Fruit fly (Drosophila melanogaster) whole organism, embryonic: Measurements from ENCODE around the gene Gr93a.

ENCODE experiments used
- B-H2 ChIP-seq: fragments of 200-800 bp; sonication (Bioruptor generic); optimal IDR thresholded peaks from 2 replicates; lab custom pipeline; 2018; ENCODE audit warnings: missing biosample characterization, mild to moderate bottlenecking, missing genetic modification characterization
- Bgb ChIP-seq: fragments of 200-800 bp; sonication (Bioruptor generic); IDR thresholded peaks from 2 replicates; pipeline ENCODE4 v1.3.6; 2022; ENCODE audit warnings: missing biosample characterization, missing genetic modification characterization; ENCODE audit not compliant: partially characterized antibody
- CG10979 ChIP-seq: fragments of 200-800 bp; sonication (Bioruptor generic); optimal IDR thresholded peaks from 2 replicates; lab custom pipeline; 2018; ENCODE audit warnings: missing biosample characterization, mild to moderate bottlenecking, missing genetic modification characterization, moderate library complexity
- CG11398 ChIP-seq: fragments of 200-800 bp; sonication (Bioruptor generic); optimal IDR thresholded peaks from 2 replicates; lab custom pipeline; 2016; ENCODE audit warnings: missing biosample characterization, missing genetic modification characterization
- CG12769 ChIP-seq: fragments of 200-800 bp; sonication (Bioruptor generic); optimal IDR thresholded peaks from 2 replicates; lab custom pipeline; 2019; ENCODE audit warnings: missing biosample characterization, mild to moderate bottlenecking, missing genetic modification characterization, moderate library complexity
- CG1603 ChIP-seq: fragments of 200-800 bp; sonication (Bioruptor generic); optimal IDR thresholded peaks from 2 replicates; lab custom pipeline; 2019; ENCODE audit warnings: missing biosample characterization, mild to moderate bottlenecking, missing genetic modification characterization, moderate library complexity
- CG17361 ChIP-seq: fragments of 200-800 bp; sonication (Bioruptor generic); IDR thresholded peaks from 3 replicates; pipeline ENCODE4 v1.3.6; 2022; ENCODE audit warnings: missing biosample characterization, missing genetic modification characterization
- CG17612 ChIP-seq: fragments of 200-800 bp; sonication (Bioruptor generic); IDR thresholded peaks from 2 replicates; pipeline ENCODE4 v1.3.6; 2022; ENCODE audit warnings: missing biosample characterization, missing genetic modification characterization
- CG18262 ChIP-seq: fragments of 200-800 bp; optimal IDR thresholded peaks from 3 replicates; lab custom pipeline; 2019; ENCODE audit warnings: missing biosample characterization, mild to moderate bottlenecking, missing genetic modification characterization, moderate library complexity
- CG1832 ChIP-seq: fragments of 200-800 bp; sonication (Bioruptor generic); optimal IDR thresholded peaks from 2 replicates; lab custom pipeline; 2017; ENCODE audit warnings: missing biosample characterization, mild to moderate bottlenecking, missing genetic modification characterization, inconsistent platforms
- CG18619 ChIP-seq: fragments of 200-800 bp; sonication (Bioruptor generic); optimal IDR thresholded peaks from 3 replicates; lab custom pipeline; 2017; ENCODE audit warnings: missing biosample characterization, mild to moderate bottlenecking, missing genetic modification characterization
- CG2199 ChIP-seq: fragments of 200-800 bp; sonication (Bioruptor generic); IDR thresholded peaks from 3 replicates; pipeline ENCODE4 v1.3.6; 2022; ENCODE audit warnings: missing biosample characterization, missing genetic modification characterization
- CG2889 ChIP-seq: fragments of 200-800 bp; sonication (Bioruptor generic); IDR thresholded peaks from 3 replicates; pipeline ENCODE4 v1.3.6; 2022; ENCODE audit warnings: missing biosample characterization, missing genetic modification characterization
- CG32532 ChIP-seq: fragments of 200-800 bp; sonication (Bioruptor generic); IDR thresholded peaks from 2 replicates; pipeline ENCODE4 v1.3.6; 2022; ENCODE audit warnings: missing biosample characterization, missing genetic modification characterization
- CG34224 ChIP-seq: fragments of 200-800 bp; sonication (Bioruptor generic); IDR thresholded peaks from 3 replicates; pipeline ENCODE4 v1.3.6; 2022; ENCODE audit warnings: missing biosample characterization, missing genetic modification characterization; ENCODE audit not compliant: partially characterized antibody
- CG3838 ChIP-seq: fragments of 200-800 bp; sonication (Bioruptor generic); optimal IDR thresholded peaks from 3 replicates; lab custom pipeline; 2016; ENCODE audit warnings: missing biosample characterization, missing genetic modification characterization
- CG6272 ChIP-seq: fragments of 200-800 bp; sonication (Bioruptor generic); IDR thresholded peaks from 2 replicates; pipeline ENCODE4 v1.3.6; 2022; ENCODE audit warnings: missing biosample characterization, missing genetic modification characterization
- CG7839 ChIP-seq: fragments of 200-800 bp; sonication (Bioruptor generic); optimal IDR thresholded peaks from 3 replicates; lab custom pipeline; 2018; ENCODE audit warnings: missing biosample characterization, mild to moderate bottlenecking, missing genetic modification characterization, moderate library complexity
- CG8281 ChIP-seq: fragments of 200-800 bp; sonication (Bioruptor generic); optimal IDR thresholded peaks from 2 replicates; lab custom pipeline; 2018; ENCODE audit warnings: missing biosample characterization, mild to moderate bottlenecking, missing genetic modification characterization, moderate library complexity
- Dll ChIP-seq: fragments of 200-800 bp; sonication (Bioruptor generic); IDR thresholded peaks from 4 replicates; pipeline ENCODE4 v1.3.6; 2022; ENCODE audit warnings: missing biosample characterization, missing genetic modification characterization; ENCODE audit not compliant: partially characterized antibody
- Ets97D ChIP-seq: fragments of 200-800 bp; sonication (Bioruptor generic); optimal IDR thresholded peaks from 3 replicates; lab custom pipeline; 2016; ENCODE audit warnings: missing biosample characterization, missing genetic modification characterization
- Fer2 ChIP-seq: fragments of 200-800 bp; sonication (Bioruptor generic); optimal IDR thresholded peaks from 2 replicates; lab custom pipeline; 2018; ENCODE audit warnings: missing biosample characterization, mild to moderate bottlenecking, missing genetic modification characterization, moderate library complexity
- Hr3 ChIP-seq: fragments of 200-800 bp; sonication (Bioruptor generic); optimal IDR thresholded peaks from 3 replicates; lab custom pipeline; 2016; ENCODE audit warnings: missing biosample characterization, missing genetic modification characterization
- Hr78 ChIP-seq, 2 experiments: fragments of 200-800 bp in 1 of 2; fragments of >200 bp in 1 of 2; sonication (Bioruptor generic) in 1 of 2; optimal IDR thresholded peaks; 2 replicates each; lab custom pipeline; 2017 to 2019; ENCODE audit warnings: missing biosample characterization in 2 of 2, missing genetic modification characterization in 2 of 2, mild to moderate bottlenecking in 1 of 2, moderate library complexity in 1 of 2
- NFAT ChIP-seq: fragments of 200-800 bp; sonication (Bioruptor generic); IDR thresholded peaks from 2 replicates; pipeline ENCODE4 v1.3.6; 2022; ENCODE audit warnings: missing biosample characterization, missing genetic modification characterization
- Neu2 ChIP-seq: fragments of 200-800 bp; sonication (Bioruptor generic); optimal IDR thresholded peaks from 3 replicates; lab custom pipeline; 2016; ENCODE audit warnings: missing biosample characterization, missing genetic modification characterization, borderline replicate concordance
- Rfx ChIP-seq: fragments of 200-800 bp; sonication (Bioruptor generic); IDR thresholded peaks from 2 replicates; pipeline ENCODE4 v1.3.6; 2022; ENCODE audit warnings: missing biosample characterization, missing genetic modification characterization
- Six4 ChIP-seq: fragments of 200-800 bp; sonication (Bioruptor generic); optimal IDR thresholded peaks from 2 replicates; lab custom pipeline; 2016; ENCODE audit warnings: missing biosample characterization, missing genetic modification characterization
- cad ChIP-seq: fragments of >200 bp; optimal IDR thresholded peaks from 2 replicates; lab custom pipeline; 2017; ENCODE audit warnings: missing biosample characterization, missing genetic modification characterization
- cg ChIP-seq: fragments of 200-800 bp; sonication (Bioruptor generic); optimal IDR thresholded peaks from 3 replicates; lab custom pipeline; 2019; ENCODE audit warnings: missing biosample characterization, mild to moderate bottlenecking, missing genetic modification characterization, moderate library complexity
- ci ChIP-seq: fragments of 200-800 bp; sonication (Bioruptor generic); IDR thresholded peaks from 3 replicates; pipeline ENCODE4 v1.3.6; 2022; ENCODE audit warnings: missing biosample characterization, missing genetic modification characterization
- crc ChIP-seq: fragments of 200-800 bp; sonication (Bioruptor generic); optimal IDR thresholded peaks from 2 replicates; lab custom pipeline; 2016; ENCODE audit warnings: missing biosample characterization, missing genetic modification characterization
- crol ChIP-seq: fragments of 200-800 bp; sonication (Bioruptor generic); IDR thresholded peaks from 2 replicates; pipeline ENCODE4 v1.3.6; 2022; ENCODE audit warnings: missing biosample characterization, missing genetic modification characterization
- dmrt99B ChIP-seq: fragments of 200-800 bp; sonication (Bioruptor generic); optimal IDR thresholded peaks from 2 replicates; lab custom pipeline; 2018; ENCODE audit warnings: missing biosample characterization, mild to moderate bottlenecking, missing genetic modification characterization, moderate library complexity
- gcm2 ChIP-seq: fragments of 200-800 bp; sonication (Bioruptor generic); optimal IDR thresholded peaks from 2 replicates; lab custom pipeline; 2016; ENCODE audit warnings: missing biosample characterization, missing genetic modification characterization
- grau ChIP-seq: fragments of 200-800 bp; optimal IDR thresholded peaks from 3 replicates; lab custom pipeline; 2019; ENCODE audit warnings: missing biosample characterization, mild to moderate bottlenecking, missing genetic modification characterization, moderate library complexity
- grn ChIP-seq: fragments of 200-800 bp; sonication (Bioruptor generic); optimal IDR thresholded peaks from 3 replicates; lab custom pipeline; 2017; ENCODE audit warnings: missing biosample characterization, missing genetic modification characterization
- hth ChIP-seq: fragments of >200 bp; optimal IDR thresholded peaks from 2 replicates; lab custom pipeline; 2017; ENCODE audit warnings: inconsistent platforms
- lola ChIP-seq, 3 experiments: fragments of >200 bp in 2 of 3; fragments of 200-800 bp in 1 of 3; sonication (Bioruptor generic) in 1 of 3; optimal IDR thresholded peaks; 2 replicates each; lab custom pipeline; 2017 to 2019; ENCODE audit warnings: missing biosample characterization in 3 of 3, missing genetic modification characterization in 3 of 3, mild to moderate bottlenecking in 1 of 3, moderate library complexity in 1 of 3
- otp ChIP-seq: fragments of 200-800 bp; sonication (Bioruptor generic); IDR thresholded peaks from 3 replicates; pipeline ENCODE4, ENCODE4 v1.3.6; 2022; ENCODE audit warnings: missing biosample characterization, missing genetic modification characterization
- p53 ChIP-seq: fragments of 200-800 bp; sonication (Bioruptor generic); optimal IDR thresholded peaks from 2 replicates; lab custom pipeline; 2016; ENCODE audit warnings: missing biosample characterization, missing genetic modification characterization
- pnt ChIP-seq: fragments of 200-800 bp; sonication (Bioruptor generic); optimal IDR thresholded peaks from 3 replicates; lab custom pipeline; 2016; ENCODE audit warnings: missing biosample characterization, missing genetic modification characterization
- pros ChIP-seq: fragments of 200-800 bp; sonication (Bioruptor generic); optimal IDR thresholded peaks from 3 replicates; lab custom pipeline; 2019; ENCODE audit warnings: missing biosample characterization, mild to moderate bottlenecking, missing genetic modification characterization, moderate library complexity
- rib ChIP-seq: fragments of 200-800 bp; sonication (Bioruptor generic); IDR thresholded peaks from 2 replicates; pipeline ENCODE4 v1.3.6; 2022; ENCODE audit warnings: missing biosample characterization, missing genetic modification characterization
- row ChIP-seq: fragments of 200-800 bp; sonication (Bioruptor generic); IDR thresholded peaks from 3 replicates; pipeline ENCODE4 v1.3.6; 2022; ENCODE audit warnings: missing biosample characterization, missing genetic modification characterization
- sd ChIP-seq: fragments of 200-800 bp; sonication (Bioruptor generic); optimal IDR thresholded peaks from 3 replicates; lab custom pipeline; 2018; ENCODE audit warnings: missing biosample characterization, mild to moderate bottlenecking, missing genetic modification characterization, moderate library complexity
- tap ChIP-seq: fragments of 200-800 bp; optimal IDR thresholded peaks from 3 replicates; lab custom pipeline; 2019; ENCODE audit warnings: missing biosample characterization, mild to moderate bottlenecking, missing genetic modification characterization, moderate library complexity
- trem ChIP-seq: fragments of 200-800 bp; optimal IDR thresholded peaks from 3 replicates; lab custom pipeline; 2019; ENCODE audit warnings: missing biosample characterization, mild to moderate bottlenecking, missing genetic modification characterization, moderate library complexity
- ttk ChIP-seq: fragments of 200-800 bp; sonication (Bioruptor generic); IDR thresholded peaks from 2 replicates; pipeline ENCODE4 v2.1.2; 2022; ENCODE audit warnings: missing biosample characterization, missing genetic modification characterization
- unc-4 ChIP-seq: fragments of 200-800 bp; sonication (Bioruptor generic); IDR thresholded peaks from 2 replicates; pipeline ENCODE4 v1.3.6; 2022; ENCODE audit warnings: missing biosample characterization, missing genetic modification characterization; ENCODE audit not compliant: partially characterized antibody

The Gr93a gene

dm6 chr3R:21836201-21836504, 3.9 kb downstream of the Gr93a start (continued):
- TF ChIP-seq CG18619, result peak; percentile 6
- peak; percentile 20 for TF ChIP-seq dmrt99B (tag; lab: Kevin White, UChicago)
- 0 out of 3 replicates have a peak, but pooled peaks have one; percentile 26 for TF ChIP-seq row (GFP tag; lab: Robert Waterston, UW)
- TF ChIP-seq tap, result no peak
- TF ChIP-seq CG17612 (GFP tag; lab: Robert Waterston, UW), result no peak
- TF ChIP-seq grau (tag; lab: Kevin White, UChicago), result peak; percentile 14
- peak; percentile 24; the same call in 1 of the 2 replicates for TF ChIP-seq NFAT (GFP tag; lab: Robert Waterston, UW)
- TF ChIP-seq Six4 (GFP tag; lab: Kevin White, UChicago), result no peak
- TF ChIP-seq cad (GFP tag; lab: Kevin White, UChicago), result no peak
- TF ChIP-seq CG8281 (tag; lab: Kevin White, UChicago), result no peak
- TF ChIP-seq CG17361, result 0 out of 3 replicates have a peak, but pooled peaks have one; percentile 19
- peak; percentile 2 for TF ChIP-seq CG7839 (tag; lab: Kevin White, UChicago)
- TF ChIP-seq CG18262 (tag; lab: Kevin White, UChicago), result peak; percentile 1

DNA sequence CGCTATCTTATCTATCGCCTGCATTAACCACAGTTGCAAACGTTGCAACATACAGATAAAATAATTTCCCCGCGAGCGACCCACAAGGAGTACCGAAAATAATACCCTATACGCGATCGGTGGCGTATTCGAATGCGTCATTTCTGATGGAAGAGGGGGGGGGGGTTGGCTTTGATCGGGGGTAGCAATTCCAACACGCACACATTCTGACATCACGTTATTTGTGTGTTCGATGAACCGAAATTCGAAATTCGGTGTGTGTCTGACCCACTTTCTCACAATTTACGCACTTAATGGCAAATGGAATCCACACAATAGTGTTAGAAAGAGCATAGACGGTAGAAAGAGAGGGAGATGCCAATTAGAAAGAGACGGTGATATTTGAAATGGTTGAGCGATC, 4.3 kb downstream of the Gr93a start:
- TF ChIP-seq row (GFP tag; lab: Robert Waterston, UW), result peak; percentile 22; the same call in 1 of the 3 replicates
- TF ChIP-seq B-H2 (GFP tag; lab: Kevin White, UChicago), result no peak
- TF ChIP-seq Rfx (GFP tag; lab: Robert Waterston, UW), result no peak
- TF ChIP-seq CG3838 (GFP tag; lab: Kevin White, UChicago), result no peak
- TF ChIP-seq Fer2 (tag; lab: Kevin White, UChicago), result no peak
- no peak for TF ChIP-seq Hr3
- 0 out of 2 replicates have a peak, but pooled peaks have one; percentile 20 for TF ChIP-seq Bgb (GFP tag; lab: Robert Waterston, UW)
- peak; percentile 31 for TF ChIP-seq pros (GFP tag; lab: Kevin White, UChicago)
- no peak for TF ChIP-seq p53
- TF ChIP-seq unc-4 (GFP tag; lab: Robert Waterston, UW), result no peak
- TF ChIP-seq CG1603 (tag; lab: Kevin White, UChicago), result peak; percentile 17
- no peak for TF ChIP-seq CG34224 (GFP tag; lab: Robert Waterston, UW)
- no peak for TF ChIP-seq crc (GFP tag; lab: Kevin White, UChicago)
- peak in 1 of 2 experiments; percentile 59 for TF ChIP-seq Hr78 (GFP tag; optimal IDR thresholded peaks at IDR 0.05; lab: Kevin White, UChicago)
- TF ChIP-seq lola (GFP tag; optimal IDR thresholded peaks at IDR 0.05; lab: Kevin White, UChicago), result no peak
- no peak for TF ChIP-seq gcm2 (GFP tag; lab: Kevin White, UChicago)
- TF ChIP-seq hth (lab: Kevin White, UChicago), result no peak
- TF ChIP-seq CG2199 (GFP tag; lab: Robert Waterston, UW), result 0 out of 3 replicates have a peak, but pooled peaks have one; percentile 37
- TF ChIP-seq rib (GFP tag; lab: Robert Waterston, UW), result peak; percentile 64; the same call in 1 of the 2 replicates
- TF ChIP-seq CG6272 (GFP tag; lab: Robert Waterston, UW), result no peak
- TF ChIP-seq pnt, result no peak
- peak; percentile 47 for TF ChIP-seq cg
- peak; percentile 34; the same call in 1 of the 3 replicates for TF ChIP-seq ci (GFP tag; lab: Robert Waterston, UW)
- TF ChIP-seq crol (GFP tag; lab: Robert Waterston, UW), result peak; percentile 94
- TF ChIP-seq CG12769 (tag; lab: Kevin White, UChicago), result peak; percentile 63
- no peak for TF ChIP-seq trem (tag; lab: Kevin White, UChicago)
- no peak for TF ChIP-seq CG10979 (tag; lab: Kevin White, UChicago)
- no peak for TF ChIP-seq Ets97D (GFP tag; lab: Kevin White, UChicago)
- no peak for TF ChIP-seq Neu2
- TF ChIP-seq CG32532 (GFP tag; lab: Robert Waterston, UW), result no peak
- peak; percentile 94 for TF ChIP-seq sd (tag; lab: Kevin White, UChicago)
- peak; percentile 39; the same call in 1 of the 2 replicates for TF ChIP-seq ttk
- peak; percentile 34 for TF ChIP-seq CG1832
- no peak for TF ChIP-seq Dll (GFP tag; lab: Robert Waterston, UW)
- TF ChIP-seq CG2889, result no peak
- 0 out of 3 replicates have a peak, but pooled peaks have one; percentile 43 for TF ChIP-seq otp (GFP tag; lab: Robert Waterston, UW)
- no peak for TF ChIP-seq CG11398 (GFP tag; lab: Kevin White, UChicago)
- peak; percentile 36 for TF ChIP-seq grn (GFP tag; lab: Kevin White, UChicago)
